Fruit fly (Drosophila melanogaster) whole organism, embryonic: ENCODE results near the gene sals.

ENCODE experiments used
- Abd-B ChIP-seq: fragments of 200-800 bp; sonication (Bioruptor generic); optimal IDR thresholded peaks from 2 replicates; lab custom pipeline; 2018; ENCODE audit warnings: missing biosample characterization, mild to moderate bottlenecking, missing genetic modification characterization, moderate library complexity
- Atf-2 ChIP-seq: fragments of 200-800 bp; sonication (Bioruptor generic); optimal IDR thresholded peaks from 2 replicates; lab custom pipeline; 2016; ENCODE audit warnings: missing biosample characterization, missing genetic modification characterization
- Awh ChIP-seq: fragments of 200-800 bp; sonication (Bioruptor generic); IDR thresholded peaks from 2 replicates; pipeline ENCODE4, ENCODE4 v1.3.6; 2022; ENCODE audit warnings: missing biosample characterization, missing genetic modification characterization
- CG10147 ChIP-seq: fragments of 200-800 bp; sonication (Bioruptor generic); optimal IDR thresholded peaks from 2 replicates; lab custom pipeline; 2019; ENCODE audit warnings: missing biosample characterization, mild to moderate bottlenecking, missing genetic modification characterization, moderate library complexity
- CG10267 ChIP-seq: fragments of 200-800 bp; sonication (Bioruptor generic); optimal IDR thresholded peaks from 2 replicates; lab custom pipeline; 2018; ENCODE audit warnings: missing biosample characterization, mild to moderate bottlenecking, missing genetic modification characterization, moderate library complexity
- CG10321 ChIP-seq: fragments of 200-800 bp; sonication (Bioruptor generic); IDR thresholded peaks from 2 replicates; pipeline ENCODE4 v1.3.6; 2022; ENCODE audit warnings: missing biosample characterization, missing genetic modification characterization
- CG1233 ChIP-seq: fragments of 200-800 bp; sonication (Bioruptor generic); optimal IDR thresholded peaks from 4 replicates; lab custom pipeline; 2018; ENCODE audit warnings: missing biosample characterization, mild to moderate bottlenecking, missing genetic modification characterization
- CG1647 ChIP-seq: fragments of 200-800 bp; sonication (Bioruptor generic); optimal IDR thresholded peaks from 3 replicates; lab custom pipeline; 2016; ENCODE audit warnings: missing biosample characterization, missing genetic modification characterization
- CG17328 ChIP-seq: fragments of 200-800 bp; sonication (Bioruptor generic); IDR thresholded peaks from 2 replicates; pipeline ENCODE4 v1.3.6; 2022; ENCODE audit warnings: missing biosample characterization, missing genetic modification characterization
- CG1832 ChIP-seq: fragments of 200-800 bp; sonication (Bioruptor generic); optimal IDR thresholded peaks from 2 replicates; lab custom pipeline; 2017; ENCODE audit warnings: missing biosample characterization, mild to moderate bottlenecking, missing genetic modification characterization, inconsistent platforms
- CG2129 ChIP-seq: fragments of 200-800 bp; sonication (Bioruptor generic); IDR thresholded peaks from 2 replicates; pipeline ENCODE4 v1.3.6; 2022; ENCODE audit warnings: missing biosample characterization, missing genetic modification characterization; ENCODE audit not compliant: partially characterized antibody
- CG2712 ChIP-seq: fragments of 200-800 bp; optimal IDR thresholded peaks from 3 replicates; lab custom pipeline; 2019; ENCODE audit warnings: missing biosample characterization, mild to moderate bottlenecking, missing genetic modification characterization, moderate library complexity
- CG3163 ChIP-seq: fragments of 200-800 bp; sonication (Bioruptor generic); optimal IDR thresholded peaks from 3 replicates; lab custom pipeline; 2016; ENCODE audit warnings: missing biosample characterization, missing genetic modification characterization
- CG3407 ChIP-seq: fragments of 200-800 bp; sonication (Bioruptor generic); optimal IDR thresholded peaks from 2 replicates; lab custom pipeline; 2018; ENCODE audit warnings: missing biosample characterization, mild to moderate bottlenecking, missing genetic modification characterization
- CG3838 ChIP-seq: fragments of 200-800 bp; sonication (Bioruptor generic); optimal IDR thresholded peaks from 3 replicates; lab custom pipeline; 2016; ENCODE audit warnings: missing biosample characterization, missing genetic modification characterization
- CG7372 ChIP-seq: fragments of 200-800 bp; sonication (Bioruptor generic); IDR thresholded peaks from 2 replicates; pipeline ENCODE4 v1.3.6; 2022; ENCODE audit warnings: missing biosample characterization, missing genetic modification characterization
- D ChIP-seq, 2 experiments: fragments of 200-800 bp in 1 of 2; fragments of >200 bp in 1 of 2; sonication (Bioruptor generic) in 1 of 2; optimal IDR thresholded peaks; 2 replicates in 1 of 2; 3 replicates in 1 of 2; lab custom pipeline; 2017; ENCODE audit warnings: mild to moderate bottlenecking in 1 of 2, missing biosample characterization in 1 of 2, missing genetic modification characterization in 1 of 2, missing genetic modification reagents in 1 of 2
- D19A ChIP-seq: fragments of 200-800 bp; optimal IDR thresholded peaks from 3 replicates; lab custom pipeline; 2019; ENCODE audit warnings: missing biosample characterization, mild to moderate bottlenecking, missing genetic modification characterization, moderate library complexity
- Dip2 ChIP-seq: fragments of 200-800 bp; sonication (Bioruptor generic); IDR thresholded peaks from 2 replicates; pipeline ENCODE4 v1.3.6; 2022; ENCODE audit warnings: missing biosample characterization, missing genetic modification characterization
- Dref ChIP-seq: fragments of 200-800 bp; sonication (Bioruptor generic); IDR thresholded peaks from 2 replicates; pipeline ENCODE4 v1.3.6; 2022; ENCODE audit warnings: missing biosample characterization, missing genetic modification characterization
- Gug ChIP-seq: fragments of 200-800 bp; sonication (Bioruptor generic); IDR thresholded peaks from 4 replicates; pipeline ENCODE4 v1.3.6; 2022; ENCODE audit warnings: missing biosample characterization, missing genetic modification characterization
- Hand ChIP-seq: fragments of 200-800 bp; sonication (Bioruptor generic); optimal IDR thresholded peaks from 2 replicates; lab custom pipeline; 2017; ENCODE audit warnings: mild to moderate bottlenecking, missing biosample characterization, missing genetic modification reagents, missing genetic modification characterization
- Hey ChIP-seq: fragments of 200-800 bp; sonication (Bioruptor generic); optimal IDR thresholded peaks from 3 replicates; lab custom pipeline; 2018; ENCODE audit warnings: missing biosample characterization, mild to moderate bottlenecking, missing genetic modification characterization
- NC2α ChIP-seq: fragments of 200-800 bp; sonication (Bioruptor generic); optimal IDR thresholded peaks from 2 replicates; lab custom pipeline; 2016; ENCODE audit warnings: missing biosample characterization, missing genetic modification characterization
- Oaz ChIP-seq: fragments of 200-800 bp; sonication (Bioruptor generic); IDR thresholded peaks from 2 replicates; pipeline ENCODE4 v1.3.6; 2022; ENCODE audit warnings: missing biosample characterization, missing genetic modification characterization
- Pdp1 ChIP-seq, 2 experiments: fragments of 200-800 bp; sonication (Bioruptor generic); optimal IDR thresholded peaks; 3 replicates each; lab custom pipeline; 2016; ENCODE audit warnings: missing biosample characterization in 2 of 2, missing genetic modification characterization in 2 of 2, mild to moderate bottlenecking in 1 of 2, moderate library complexity in 1 of 2
- Rfx ChIP-seq: fragments of 200-800 bp; sonication (Bioruptor generic); IDR thresholded peaks from 2 replicates; pipeline ENCODE4 v1.3.6; 2022; ENCODE audit warnings: missing biosample characterization, missing genetic modification characterization
- Sox100B ChIP-seq: fragments of 200-800 bp; sonication (Bioruptor generic); optimal IDR thresholded peaks from 3 replicates; lab custom pipeline; 2018; ENCODE audit warnings: missing biosample characterization, mild to moderate bottlenecking, missing genetic modification characterization
- Sry-δ ChIP-seq: fragments of 200-800 bp; sonication (Bioruptor generic); optimal IDR thresholded peaks from 2 replicates; lab custom pipeline; 2016; ENCODE audit warnings: missing biosample characterization, missing genetic modification characterization
- ara ChIP-seq: fragments of 200-800 bp; sonication (Bioruptor generic); IDR thresholded peaks from 2 replicates; pipeline ENCODE4 v1.3.6; 2022; ENCODE audit warnings: missing biosample characterization, missing genetic modification characterization
- ase ChIP-seq: fragments of 200-800 bp; sonication (Bioruptor generic); IDR thresholded peaks from 3 replicates; pipeline ENCODE4 v1.3.6; 2022; ENCODE audit warnings: missing biosample characterization, missing genetic modification characterization
- bowl ChIP-seq: fragments of 200-800 bp; sonication (Bioruptor generic); IDR thresholded peaks from 2 replicates; pipeline ENCODE4 v1.3.6; 2022; ENCODE audit warnings: missing biosample characterization, missing genetic modification characterization
- cad ChIP-seq: fragments of >200 bp; optimal IDR thresholded peaks from 2 replicates; lab custom pipeline; 2017; ENCODE audit warnings: missing biosample characterization, missing genetic modification characterization
- caup ChIP-seq: fragments of 200-800 bp; sonication (Bioruptor generic); optimal IDR thresholded peaks from 3 replicates; lab custom pipeline; 2017; ENCODE audit warnings: missing biosample characterization, mild to moderate bottlenecking, missing genetic modification characterization, moderate library complexity; ENCODE audit not compliant: severe bottlenecking
- crol ChIP-seq: fragments of 200-800 bp; sonication (Bioruptor generic); IDR thresholded peaks from 2 replicates; pipeline ENCODE4 v1.3.6; 2022; ENCODE audit warnings: missing biosample characterization, missing genetic modification characterization
- esg ChIP-seq: fragments of 200-800 bp; sonication (Bioruptor generic); conservative IDR thresholded peaks from 2 replicates; pipeline ENCODE4 v1.3.6; 2022; ENCODE audit warnings: missing biosample characterization, missing genetic modification characterization
- fd3F ChIP-seq: fragments of 200-800 bp; sonication (Bioruptor generic); optimal IDR thresholded peaks from 2 replicates; lab custom pipeline; 2018; ENCODE audit warnings: missing biosample characterization, mild to moderate bottlenecking, missing genetic modification characterization, moderate library complexity
- grn ChIP-seq: fragments of 200-800 bp; sonication (Bioruptor generic); optimal IDR thresholded peaks from 3 replicates; lab custom pipeline; 2017; ENCODE audit warnings: missing biosample characterization, missing genetic modification characterization
- jing ChIP-seq: fragments of 200-800 bp; sonication (Bioruptor generic); optimal IDR thresholded peaks from 2 replicates; lab custom pipeline; 2018; ENCODE audit warnings: missing biosample characterization, mild to moderate bottlenecking, missing genetic modification characterization
- lilli ChIP-seq: fragments of 200-800 bp; sonication (Bioruptor generic); optimal IDR thresholded peaks from 3 replicates; lab custom pipeline; 2016; ENCODE audit warnings: missing biosample characterization, missing genetic modification characterization
- lov ChIP-seq, 2 experiments: fragments of 200-800 bp in 1 of 2; fragments of >200 bp in 1 of 2; sonication (Bioruptor generic) in 1 of 2; IDR thresholded peaks in 1 of 2; optimal IDR thresholded peaks in 1 of 2; 2 replicates in 1 of 2; 3 replicates in 1 of 2; pipeline versions ENCODE4 v1.3.6 to Lab custom; 2017 to 2022; ENCODE audit warnings: missing biosample characterization in 1 of 2, missing genetic modification characterization in 1 of 2
- nerfin-2 ChIP-seq: fragments of 200-800 bp; sonication (Bioruptor generic); IDR thresholded peaks from 2 replicates; pipeline ENCODE4 v1.3.6; 2022; ENCODE audit warnings: missing biosample characterization, missing genetic modification characterization; ENCODE audit not compliant: partially characterized antibody
- otp ChIP-seq: fragments of 200-800 bp; sonication (Bioruptor generic); IDR thresholded peaks from 3 replicates; pipeline ENCODE4, ENCODE4 v1.3.6; 2022; ENCODE audit warnings: missing biosample characterization, missing genetic modification characterization
- run ChIP-seq: fragments of 200-800 bp; sonication (Bioruptor generic); optimal IDR thresholded peaks from 3 replicates; lab custom pipeline; 2018; ENCODE audit warnings: missing biosample characterization, mild to moderate bottlenecking, missing genetic modification characterization
- sens ChIP-seq: fragments of 200-800 bp; sonication (Bioruptor generic); peaks from one replicate; lab custom pipeline; 2016; ENCODE audit warnings: missing biosample characterization, missing genetic modification characterization
- so ChIP-seq: fragments of 200-800 bp; sonication (Bioruptor generic); IDR thresholded peaks from 3 replicates; pipeline ENCODE4 v1.3.6; 2022; ENCODE audit warnings: missing biosample characterization, missing genetic modification characterization
- sr ChIP-seq: fragments of 200-800 bp; sonication (Bioruptor generic); IDR thresholded peaks from 3 replicates; pipeline ENCODE4 v1.3.6; 2022; ENCODE audit warnings: missing biosample characterization, missing genetic modification characterization
- usp ChIP-seq: fragments of >200 bp; optimal IDR thresholded peaks from 2 replicates; lab custom pipeline; 2017; ENCODE audit warnings: missing biosample characterization, missing genetic modification characterization

sals gene

DNA sequence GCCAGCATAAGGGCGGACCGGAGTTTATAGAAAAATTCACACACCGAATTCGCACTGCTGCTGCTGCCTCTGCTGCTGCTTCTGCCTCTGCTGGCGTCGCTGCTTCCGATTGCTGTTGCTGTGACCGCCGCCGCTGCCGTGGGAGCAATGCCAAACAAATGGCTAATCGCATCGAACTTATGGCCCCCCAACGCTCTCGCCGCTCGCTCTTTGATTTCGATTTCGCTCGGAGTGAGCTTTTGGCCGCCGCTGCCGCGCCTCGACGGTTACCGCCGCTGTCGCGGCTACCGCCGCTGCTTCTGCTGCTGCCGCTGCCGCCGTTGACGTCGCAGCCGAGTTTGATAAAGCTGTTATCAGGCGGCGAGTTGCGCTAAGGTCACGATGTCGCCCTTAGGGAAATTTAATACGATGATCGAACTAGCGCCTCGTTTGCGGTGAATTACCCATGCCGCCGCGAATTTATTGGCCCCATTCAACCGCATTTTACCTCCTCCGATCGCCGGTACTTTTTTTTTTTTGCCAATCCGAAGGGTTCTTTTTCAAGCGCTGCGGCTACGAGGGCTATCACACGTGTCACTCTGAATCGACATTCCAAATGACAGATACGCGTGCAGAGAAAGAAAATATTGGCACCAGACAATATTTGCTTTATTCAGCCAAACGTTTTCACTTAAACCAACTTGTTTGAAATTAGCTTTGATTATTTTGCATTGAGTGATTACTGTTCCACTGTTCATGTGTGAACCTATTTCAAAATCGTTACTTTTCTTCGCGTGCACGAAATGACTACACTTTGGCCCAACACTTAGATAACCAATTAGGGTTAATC lies 6.6 kb upstream of the sals start (continued):
- TF ChIP-seq CG3163 (GFP tag; lab: Kevin White, UChicago) = peak; percentile 32
- peak; percentile 80 for TF ChIP-seq sens (GFP tag; lab: Kevin White, UChicago)
- no peak for TF ChIP-seq D (optimal IDR thresholded peaks at IDR 0.05; lab: Kevin White, UChicago)
- peak; percentile 24 for TF ChIP-seq D (GFP tag; optimal IDR thresholded peaks at IDR 0.05; lab: Kevin White, UChicago)
- peak; percentile 8 for TF ChIP-seq CG10147 (GFP tag; lab: Kevin White, UChicago)
- TF ChIP-seq ara = peak; percentile 67; the same call in 1 of the 2 replicates
- peak; percentile 79 for TF ChIP-seq Gug (GFP tag; lab: Robert Waterston, UW)
- TF ChIP-seq crol (GFP tag; lab: Robert Waterston, UW) = no peak
- peak; percentile 58 for TF ChIP-seq CG2712 (tag; lab: Kevin White, UChicago)
- peak; percentile 67 for TF ChIP-seq CG17328 (GFP tag; lab: Robert Waterston, UW)
- TF ChIP-seq Sox100B = peak; percentile 31
- no peak for TF ChIP-seq usp (GFP tag; lab: Kevin White, UChicago)
- TF ChIP-seq caup (GFP tag; lab: Kevin White, UChicago) = peak; percentile 74
- TF ChIP-seq grn (GFP tag; lab: Kevin White, UChicago) = no peak
- no peak for TF ChIP-seq lov (optimal IDR thresholded peaks at IDR 0.05; lab: Kevin White, UChicago)
- TF ChIP-seq lov (GFP tag; IDR thresholded peaks at IDR 0.05; lab: Robert Waterston, UW) = no peak
- peak; percentile 33; the same call in 1 of the 2 replicates for TF ChIP-seq Dip2 (GFP tag; lab: Robert Waterston, UW)
- peak; percentile 3 for TF ChIP-seq CG10267 (tag; lab: Kevin White, UChicago)
- TF ChIP-seq lilli (GFP tag; lab: Kevin White, UChicago) = peak; percentile 62
- peak; percentile 78 for TF ChIP-seq CG7372 (GFP tag; lab: Robert Waterston, UW)
- no peak for TF ChIP-seq Dref (GFP tag; lab: Robert Waterston, UW)
- TF ChIP-seq so (GFP tag; lab: Robert Waterston, UW) = peak; percentile 77; the same call in 2 of the 3 replicates
- peak; percentile 18 for TF ChIP-seq jing (GFP tag; lab: Kevin White, UChicago)
- TF ChIP-seq CG10321 (GFP tag; lab: Robert Waterston, UW) = no peak
- no peak for TF ChIP-seq CG2129
- TF ChIP-seq Abd-B (GFP tag; lab: Kevin White, UChicago) = peak; percentile 69
- TF ChIP-seq Hand (GFP tag; lab: Kevin White, UChicago) = no peak
- TF ChIP-seq CG1233 (GFP tag; lab: Kevin White, UChicago) = peak; percentile 60
- no peak for TF ChIP-seq CG1832
- no peak for TF ChIP-seq Hey (tag; lab: Kevin White, UChicago)
- TF ChIP-seq nerfin-2 (GFP tag; lab: Robert Waterston, UW) = 0 out of 2 replicates have a peak, but pooled peaks have one; percentile 17
- TF ChIP-seq CG3838 = no peak
- TF ChIP-seq esg (GFP tag; lab: Robert Waterston, UW) = peak; percentile 78
- TF ChIP-seq Rfx (GFP tag; lab: Robert Waterston, UW) = peak; percentile 91
- TF ChIP-seq Pdp1 (GFP tag; optimal IDR thresholded peaks at IDR 0.05; lab: Kevin White, UChicago) = peak; percentile 59 to 66
- peak; percentile 67; the same call in 2 of the 3 replicates for TF ChIP-seq otp (GFP tag; lab: Robert Waterston, UW)
- TF ChIP-seq Oaz (GFP tag; lab: Robert Waterston, UW) = peak; percentile 47; the same call in 1 of the 2 replicates
- TF ChIP-seq NC2α (GFP tag; lab: Kevin White, UChicago) = peak; percentile 21
- peak; percentile 42; the same call in 1 of the 3 replicates for TF ChIP-seq sr (GFP tag; lab: Robert Waterston, UW)
- no peak for TF ChIP-seq cad (GFP tag; lab: Kevin White, UChicago)
- TF ChIP-seq fd3F (GFP tag; lab: Kevin White, UChicago) = peak; percentile 62
- no peak for TF ChIP-seq bowl
- no peak for TF ChIP-seq run (tag; lab: Kevin White, UChicago)
- peak; percentile 69; the same call in 2 of the 3 replicates for TF ChIP-seq ase (GFP tag; lab: Robert Waterston, UW)
- peak; percentile 25 for TF ChIP-seq Sry-δ
- TF ChIP-seq Awh = peak; percentile 73; the same call in 1 of the 2 replicates
- TF ChIP-seq Atf-2 (GFP tag; lab: Kevin White, UChicago) = no peak
- TF ChIP-seq CG1647 (GFP tag; lab: Kevin White, UChicago) = peak; percentile 62
- TF ChIP-seq D19A (tag; lab: Kevin White, UChicago) = peak; percentile 18
- peak; percentile 1 for TF ChIP-seq CG3407 (GFP tag; lab: Kevin White, UChicago)
